ENCODE assay signal across 5 worm cellular contexts in the genomic region with DNA sequence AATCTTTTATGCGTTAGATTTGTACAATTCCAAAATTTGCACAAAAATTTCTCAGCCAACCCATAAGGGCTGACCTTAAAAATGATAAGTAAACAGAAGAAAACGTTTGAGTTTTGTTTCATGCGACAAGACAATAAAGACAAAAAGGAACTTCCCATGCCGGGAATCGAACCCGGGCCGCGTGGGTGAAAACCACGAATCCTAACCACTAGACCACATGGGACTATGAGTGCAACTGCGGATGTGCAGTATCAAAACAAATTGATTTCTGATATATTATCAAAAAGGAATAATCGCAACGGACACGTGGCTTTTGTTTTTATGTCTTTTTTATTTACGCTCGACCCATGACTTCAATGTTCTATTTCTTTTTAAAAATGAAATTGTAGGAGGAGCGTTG.
TF ChIP-seq lines count a peak whose summit lies in the region.

No protein-coding gene starts in this region.

TF ChIP-seq in whole organism, L1 larva, 84 proteins besides CTCF, POLR2A, EP300 and RAD21:
- TF ChIP-seq snu-23 (GFP tag; optimal IDR thresholded peaks at IDR 0.05; lab: Kevin White, UChicago) (peak; percentile 12), mef-2 (tag; optimal IDR thresholded peaks at IDR 0.05; lab: Kevin White, UChicago) (no peak), vab-15 (tag; optimal IDR thresholded peaks at IDR 0.05; lab: Kevin White, UChicago) (no peak), pqm-1 (tag; optimal IDR thresholded peaks at IDR 0.05; lab: Kevin White, UChicago) (no peak), lin-35 (GFP tag; optimal IDR thresholded peaks at IDR 0.05; lab: Kevin White, UChicago) (peak in 1 of 2 experiments; percentile 30), ces-1 (GFP tag; optimal IDR thresholded peaks at IDR 0.05; lab: Kevin White, UChicago) (no peak), nhr-77 (tag; optimal IDR thresholded peaks at IDR 0.05; lab: Kevin White, UChicago) (no peak)

TF ChIP-seq in whole organism, L2 larva, 48 proteins besides CTCF, POLR2A, EP300 and RAD21:
- TF ChIP-seq ztf-1 (GFP tag; conservative IDR thresholded peaks at IDR 0.05; lab: Robert Waterston, UW) (no peak), fos-1 (tag; optimal IDR thresholded peaks at IDR 0.05; lab: Kevin White, UChicago) (peak; percentile 6)
TF ChIP-seq in whole organism, L2 larva: peak in this region for 1.

TF ChIP-seq in whole organism, L3 larva, 47 proteins besides CTCF, POLR2A, EP300 and RAD21:
- no peak for TF ChIP-seq nhr-77 (tag; optimal IDR thresholded peaks at IDR 0.05; lab: Kevin White, UChicago)
- peak; percentile 38 for TF ChIP-seq nhr-43 (tag; optimal IDR thresholded peaks at IDR 0.05; lab: Kevin White, UChicago; ENCODE audit: poor library complexity, severe bottlenecking)

TF ChIP-seq in whole organism, L4 larva, 104 proteins besides CTCF, POLR2A, EP300 and RAD21 (continues in another document):
- TF ChIP-seq set-16 (GFP tag; IDR thresholded peaks at IDR 0.05; lab: Robert Waterston, UW), result no peak
- no peak for TF ChIP-seq tag-97 (GFP tag; IDR thresholded peaks at IDR 0.05; lab: Robert Waterston, UW)
- TF ChIP-seq lin-13 (GFP tag; optimal IDR thresholded peaks at IDR 0.05; lab: Kevin White, UChicago), result no peak
- no peak for TF ChIP-seq nhr-42 (GFP tag; IDR thresholded peaks at IDR 0.05; lab: Robert Waterston, UW)
- no peak for TF ChIP-seq egl-27 (tag; optimal IDR thresholded peaks at IDR 0.05; lab: Kevin White, UChicago)
- no peak for TF ChIP-seq nhr-102 (tag; optimal IDR thresholded peaks at IDR 0.05; lab: Kevin White, UChicago)
- peak; percentile 21 for TF ChIP-seq hlh-11 (tag; optimal IDR thresholded peaks at IDR 0.05; lab: Kevin White, UChicago)
- 0 out of 2 replicates have a peak, but pooled peaks have one; percentile 37 for TF ChIP-seq saeg-2 (GFP tag; IDR thresholded peaks at IDR 0.05; lab: Robert Waterston, UW)
- no peak for TF ChIP-seq skn-1 (tag; optimal IDR thresholded peaks at IDR 0.05; lab: Kevin White, UChicago)
- no peak for TF ChIP-seq duxl-1 (tag; optimal IDR thresholded peaks at IDR 0.05; lab: Kevin White, UChicago; ENCODE audit: poor library complexity)
- peak; percentile 59; the same call in 1 of the 2 replicates for TF ChIP-seq php-3 (GFP tag; IDR thresholded peaks at IDR 0.05; lab: Robert Waterston, UW)
- no peak for TF ChIP-seq sdz-12 (GFP tag; optimal IDR thresholded peaks at IDR 0.05; lab: Kevin White, UChicago)
- no peak for TF ChIP-seq nhr-11 (tag; optimal IDR thresholded peaks at IDR 0.05; lab: Kevin White, UChicago)
- peak; percentile 75 for TF ChIP-seq vab-7 (GFP tag; IDR thresholded peaks at IDR 0.05; lab: Robert Waterston, UW)
- no peak for TF ChIP-seq zfp-2 (tag; optimal IDR thresholded peaks at IDR 0.05; lab: Kevin White, UChicago)
- TF ChIP-seq dpl-1 (GFP tag; optimal IDR thresholded peaks at IDR 0.05; lab: Kevin White, UChicago), result no peak
- 0 out of 2 replicates have a peak, but pooled peaks have one; percentile 44 for TF ChIP-seq tra-1 (GFP tag; IDR thresholded peaks at IDR 0.05; lab: Robert Waterston, UW)
- TF ChIP-seq snpc-4 (tag; optimal IDR thresholded peaks at IDR 0.05; lab: Kevin White, UChicago), result no peak
- no peak for TF ChIP-seq T26A8.4 (GFP tag; IDR thresholded peaks at IDR 0.05; lab: Robert Waterston, UW)
- TF ChIP-seq madf-5 (GFP tag; IDR thresholded peaks at IDR 0.05; lab: Robert Waterston, UW), result peak in 1 of 2 experiments; percentile 67; a peak in 2 of 4 replicates
- TF ChIP-seq ctbp-1 (GFP tag; IDR thresholded peaks at IDR 0.05; lab: Robert Waterston, UW), result peak; percentile 62; the same call in 1 of the 2 replicates
- no peak for TF ChIP-seq mxl-2 (GFP tag; conservative IDR thresholded peaks at IDR 0.05; lab: Robert Waterston, UW)
- no peak for TF ChIP-seq attf-4 (tag; optimal IDR thresholded peaks at IDR 0.05; lab: Kevin White, UChicago)
- TF ChIP-seq nhr-77 (tag; optimal IDR thresholded peaks at IDR 0.05; lab: Kevin White, UChicago), result no peak
- TF ChIP-seq nhr-76 (tag; optimal IDR thresholded peaks at IDR 0.05; lab: Kevin White, UChicago), result no peak
- no peak for TF ChIP-seq Y105C5A.15 (GFP tag; IDR thresholded peaks at IDR 0.05; lab: Robert Waterston, UW)
- no peak for TF ChIP-seq nhr-111 (GFP tag; optimal IDR thresholded peaks at IDR 0.05; lab: Kevin White, UChicago)
- TF ChIP-seq arid-1 (GFP tag; conservative IDR thresholded peaks at IDR 0.05; lab: Robert Waterston, UW), result peak; percentile 64
- TF ChIP-seq lsy-2 (tag; optimal IDR thresholded peaks at IDR 0.05; lab: Kevin White, UChicago), result peak in 1 of 2 experiments; percentile 23
- TF ChIP-seq unc-39 (tag; optimal IDR thresholded peaks at IDR 0.05; lab: Kevin White, UChicago), result no peak
- TF ChIP-seq fkh-10 (GFP tag; optimal IDR thresholded peaks at IDR 0.05; lab: Kevin White, UChicago), result no peak
- TF ChIP-seq lin-29 (GFP tag; IDR thresholded peaks at IDR 0.05; lab: Robert Waterston, UW), result no peak
- no peak for TF ChIP-seq ama-1 (optimal IDR thresholded peaks at IDR 0.05; lab: Kevin White, UChicago)
- no peak for TF ChIP-seq Y5F2A.4 (GFP tag; optimal IDR thresholded peaks at IDR 0.05; lab: Kevin White, UChicago)
- TF ChIP-seq fos-1 (tag; optimal IDR thresholded peaks at IDR 0.05; lab: Kevin White, UChicago), result no peak
- no peak for TF ChIP-seq spr-1 (tag; optimal IDR thresholded peaks at IDR 0.05; lab: Kevin White, UChicago)
- TF ChIP-seq ceh-20 (GFP tag; IDR thresholded peaks at IDR 0.05; lab: Robert Waterston, UW), result no peak

TF ChIP-seq in whole organism, young adult, 124 proteins besides CTCF, POLR2A, EP300 and RAD21 (continues in another document):
- no peak for TF ChIP-seq sptf-2 (GFP tag; optimal IDR thresholded peaks at IDR 0.05; lab: Kevin White, UChicago)
- peak in 1 of 2 experiments; percentile 73 for TF ChIP-seq rec-8 (tag; optimal IDR thresholded peaks at IDR 0.05; lab: Kevin White, UChicago)
- peak; percentile 2 for TF ChIP-seq nhr-80 (tag; optimal IDR thresholded peaks at IDR 0.05; lab: Kevin White, UChicago)
- no peak for TF ChIP-seq F10E7.11 (tag; optimal IDR thresholded peaks at IDR 0.05; lab: Kevin White, UChicago)
- no peak for TF ChIP-seq bed-2 (GFP tag; IDR thresholded peaks at IDR 0.05; lab: Robert Waterston, UW)
- no peak for TF ChIP-seq athp-1 (tag; optimal IDR thresholded peaks at IDR 0.05; lab: Kevin White, UChicago)
- peak; percentile 31 for TF ChIP-seq T26A5.8 (tag; optimal IDR thresholded peaks at IDR 0.05; lab: Kevin White, UChicago)
- TF ChIP-seq let-607 (tag; optimal IDR thresholded peaks at IDR 0.05; lab: Kevin White, UChicago), result peak in 1 of 2 experiments; percentile 29
- no peak for TF ChIP-seq ztf-6 (GFP tag; IDR thresholded peaks at IDR 0.05; lab: Robert Waterston, UW)
- no peak for TF ChIP-seq ceh-91 (GFP tag; IDR thresholded peaks at IDR 0.05; lab: Robert Waterston, UW)
- TF ChIP-seq F55B11.4 (tag; optimal IDR thresholded peaks at IDR 0.05; lab: Kevin White, UChicago; ENCODE audit: borderline replicate concordance, insufficient read depth), result no peak
- TF ChIP-seq attf-6 (GFP tag; IDR thresholded peaks at IDR 0.05; lab: Robert Waterston, UW), result peak; percentile 73; the same call in 1 of the 2 replicates
- no peak for TF ChIP-seq akir-1 (GFP tag; optimal IDR thresholded peaks at IDR 0.05; lab: Kevin White, UChicago)
- 0 out of 2 replicates have a peak, but pooled peaks have one; percentile 22 for TF ChIP-seq B0019.2 (GFP tag; conservative IDR thresholded peaks at IDR 0.05; lab: Robert Waterston, UW)
- TF ChIP-seq lin-35 (GFP tag; optimal IDR thresholded peaks at IDR 0.05; lab: Kevin White, UChicago), result no peak
- TF ChIP-seq F37B4.10 (GFP tag; IDR thresholded peaks at IDR 0.05; lab: Robert Waterston, UW), result no peak
- peak; percentile 30 for TF ChIP-seq zim-3 (tag; optimal IDR thresholded peaks at IDR 0.05; lab: Kevin White, UChicago)
- TF ChIP-seq ZK185.1 (tag; optimal IDR thresholded peaks at IDR 0.05; lab: Kevin White, UChicago; ENCODE audit: poor library complexity, severe bottlenecking), result no peak
- peak; percentile 52 for TF ChIP-seq dox-1 (GFP tag; IDR thresholded peaks at IDR 0.05; lab: Robert Waterston, UW)
- TF ChIP-seq fkh-3 (tag; optimal IDR thresholded peaks at IDR 0.05; lab: Kevin White, UChicago), result peak; percentile 53
- peak; percentile 29 for TF ChIP-seq ceh-27 (GFP tag; optimal IDR thresholded peaks at IDR 0.05; lab: Kevin White, UChicago)
- TF ChIP-seq tbp1 (GFP tag; optimal IDR thresholded peaks at IDR 0.05; lab: Kevin White, UChicago), result peak; percentile 88
- TF ChIP-seq ekl-4 (GFP tag; IDR thresholded peaks at IDR 0.05; lab: Robert Waterston, UW), result peak; percentile 64
- no peak for TF ChIP-seq cebp-1 (GFP tag; IDR thresholded peaks at IDR 0.05; lab: Robert Waterston, UW)
- peak; percentile 34 for TF ChIP-seq cebp-1 (tag; optimal IDR thresholded peaks at IDR 0.05; lab: Kevin White, UChicago)
- no peak for TF ChIP-seq zfh-2 (GFP tag; conservative IDR thresholded peaks at IDR 0.05; lab: Robert Waterston, UW)
- TF ChIP-seq F22D6.2 (tag; optimal IDR thresholded peaks at IDR 0.05; lab: Kevin White, UChicago), result no peak
- TF ChIP-seq mes-4 (tag; optimal IDR thresholded peaks at IDR 0.05; lab: Kevin White, UChicago), result no peak
- no peak for TF ChIP-seq egrh-3 (GFP tag; IDR thresholded peaks at IDR 0.05; lab: Robert Waterston, UW)
- TF ChIP-seq lin-26 (GFP tag; IDR thresholded peaks at IDR 0.05; lab: Robert Waterston, UW), result peak; percentile 90
- no peak for TF ChIP-seq Y67H2A.10 (GFP tag; conservative IDR thresholded peaks at IDR 0.05; lab: Robert Waterston, UW)
- no peak for TF ChIP-seq K12H6.12 (tag; optimal IDR thresholded peaks at IDR 0.05; lab: Kevin White, UChicago)
- peak; percentile 68 for TF ChIP-seq Y56A3A.18 (GFP tag; IDR thresholded peaks at IDR 0.05; lab: Robert Waterston, UW)
- no peak for TF ChIP-seq F57C9.4 (tag; optimal IDR thresholded peaks at IDR 0.05; lab: Kevin White, UChicago)
- no peak for TF ChIP-seq tbx-9 (tag; optimal IDR thresholded peaks at IDR 0.05; lab: Kevin White, UChicago; ENCODE audit: borderline replicate concordance)
- no peak for TF ChIP-seq attf-3 (GFP tag; conservative IDR thresholded peaks at IDR 0.05; lab: Robert Waterston, UW)
- TF ChIP-seq nfyb-1 (GFP tag; IDR thresholded peaks at IDR 0.05; lab: Robert Waterston, UW), result peak; percentile 71
- TF ChIP-seq C17E4.6 (GFP tag; IDR thresholded peaks at IDR 0.05; lab: Robert Waterston, UW), result no peak
- peak; percentile 60 for TF ChIP-seq B0261.1 (tag; optimal IDR thresholded peaks at IDR 0.05; lab: Kevin White, UChicago)
- peak; percentile 59 for TF ChIP-seq rcor-1 (GFP tag; IDR thresholded peaks at IDR 0.05; lab: Robert Waterston, UW)
- TF ChIP-seq him-1 (tag; optimal IDR thresholded peaks at IDR 0.05; lab: Kevin White, UChicago), result no peak
- no peak for TF ChIP-seq F23B12.7 (tag; optimal IDR thresholded peaks at IDR 0.05; lab: Kevin White, UChicago; ENCODE audit: insufficient read depth)
- peak; percentile 36 for TF ChIP-seq ceh-100 (GFP tag; IDR thresholded peaks at IDR 0.05; lab: Robert Waterston, UW)
- peak; percentile 67 for TF ChIP-seq chd-7 (tag; optimal IDR thresholded peaks at IDR 0.05; lab: Kevin White, UChicago)
